Fruit fly (Drosophila melanogaster): ENCODE data around the gene CG7888.

- TF ChIP-seq pdm3 (GFP tag; optimal IDR thresholded peaks at IDR 0.05) (no peak), Smox (GFP tag; optimal IDR thresholded peaks at IDR 0.05) (no peak), fkh (GFP tag; optimal IDR thresholded peaks at IDR 0.05) (no peak), Gug (GFP tag; IDR thresholded peaks at IDR 0.05) (no peak), CG10631 (GFP tag; optimal IDR thresholded peaks at IDR 0.05) (no peak), CG6163 (GFP tag; IDR thresholded peaks at IDR 0.05) (no peak), CG31627 (GFP tag; optimal IDR thresholded peaks at IDR 0.05) (no peak)
These were observed 10.2 kb upstream of the CG7888 start for dm6 chr3L:11043650-11044049.
